Worm (Caenorhabditis elegans): ENCODE data around the gene daf-5.

The daf-5 gene

DNA sequence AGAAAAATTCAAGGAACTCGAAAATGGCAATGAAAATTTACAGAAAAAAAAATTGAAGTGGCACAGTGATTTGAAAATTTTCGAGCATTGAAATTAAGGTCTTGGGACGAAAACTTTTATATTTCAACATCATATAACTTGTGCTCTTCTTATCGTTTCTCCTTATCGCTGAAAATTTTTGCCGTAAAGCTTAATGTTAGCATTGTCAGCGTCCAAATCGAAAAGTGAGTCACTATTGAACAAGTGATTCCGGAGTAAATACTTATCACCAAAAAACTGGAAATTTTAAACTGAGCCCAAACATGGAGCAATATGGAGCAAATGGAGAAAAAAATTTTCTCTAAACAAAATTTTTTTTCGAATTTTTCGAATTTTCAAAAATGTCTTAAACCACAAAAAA is 3.6 kb upstream of the daf-5 start:
- no peak for TF ChIP-seq klf-2 (GFP tag; conservative IDR thresholded peaks at IDR 0.05)
- no peak for TF ChIP-seq tab-1 (GFP tag; IDR thresholded peaks at IDR 0.05)
- TF ChIP-seq cog-1 (tag; optimal IDR thresholded peaks at IDR 0.05) = no peak
- no peak for TF ChIP-seq ref-1 (GFP tag; conservative IDR thresholded peaks at IDR 0.05)
- no peak for TF ChIP-seq flt-1 (GFP tag; IDR thresholded peaks at IDR 0.05)
- no peak for TF ChIP-seq ztf-29 (GFP tag; IDR thresholded peaks at IDR 0.05)
- no peak for TF ChIP-seq ztf-23 (GFP tag; IDR thresholded peaks at IDR 0.05)
- TF ChIP-seq T22C8.4 (GFP tag; IDR thresholded peaks at IDR 0.05) = no peak

DNA sequence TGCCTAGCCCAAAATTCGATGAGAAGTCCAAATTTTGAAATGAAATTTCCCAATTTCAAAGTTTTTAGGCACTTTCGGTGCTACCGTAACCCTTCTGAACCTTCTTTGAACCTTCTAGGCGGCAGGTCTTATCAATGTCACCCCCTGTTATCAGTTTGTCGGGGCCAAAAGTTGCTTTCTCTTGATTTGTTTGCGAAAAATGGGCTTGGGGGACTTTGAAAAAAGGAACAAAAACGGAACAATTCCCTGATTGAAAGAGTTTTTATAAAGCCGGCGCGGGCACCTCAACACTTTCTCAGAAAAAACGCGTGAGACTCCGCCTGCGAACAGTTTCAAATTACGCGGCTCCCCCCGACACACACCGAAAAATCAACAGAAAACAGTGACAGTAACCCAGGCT is 1.0 kb upstream of the daf-5 start:
- no peak for TF ChIP-seq ztf-29 (GFP tag; IDR thresholded peaks at IDR 0.05)
- no peak for TF ChIP-seq tab-1 (GFP tag; IDR thresholded peaks at IDR 0.05)
- TF ChIP-seq med-1 (GFP tag; optimal IDR thresholded peaks at IDR 0.05; ENCODE audit: insufficient read depth) = no peak
- TF ChIP-seq ztf-23 (GFP tag; IDR thresholded peaks at IDR 0.05) = no peak
- no peak for TF ChIP-seq klf-2 (GFP tag; conservative IDR thresholded peaks at IDR 0.05)
- TF ChIP-seq flt-1 (GFP tag; IDR thresholded peaks at IDR 0.05) = no peak

DNA sequence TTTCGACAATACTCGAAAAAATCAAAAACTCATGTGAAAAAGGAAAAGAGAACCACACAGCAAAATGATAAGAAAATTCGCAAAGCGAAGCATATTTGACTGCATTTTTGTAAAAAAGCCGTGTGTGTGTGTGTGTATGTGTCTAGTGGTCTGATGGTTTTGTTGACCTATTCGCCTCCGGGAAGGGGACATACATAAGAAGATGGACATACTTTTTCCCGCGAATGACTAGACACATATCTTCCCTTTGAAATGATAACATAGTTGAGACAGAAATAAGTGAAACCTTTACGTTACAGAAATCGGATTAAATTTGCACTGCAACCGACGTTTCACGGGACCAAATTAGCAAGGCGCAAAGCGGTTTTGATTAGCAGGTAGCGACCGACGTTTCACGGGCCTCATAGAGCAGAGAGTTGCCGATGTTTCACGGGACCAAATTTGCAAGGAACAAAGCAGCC is 600 bp downstream of the daf-5 start:
- no peak for TF ChIP-seq med-1 (GFP tag; optimal IDR thresholded peaks at IDR 0.05; ENCODE audit: insufficient read depth)
- TF ChIP-seq ztf-23 (GFP tag; IDR thresholded peaks at IDR 0.05) = no peak
- TF ChIP-seq ztf-29 (GFP tag; IDR thresholded peaks at IDR 0.05) = no peak
- no peak for TF ChIP-seq flt-1 (GFP tag; IDR thresholded peaks at IDR 0.05)
- TF ChIP-seq tab-1 (GFP tag; IDR thresholded peaks at IDR 0.05) = no peak
- no peak for TF ChIP-seq T22C8.4 (GFP tag; IDR thresholded peaks at IDR 0.05)
- no peak for TF ChIP-seq cog-1 (tag; optimal IDR thresholded peaks at IDR 0.05)
- no peak for TF ChIP-seq klf-2 (GFP tag; conservative IDR thresholded peaks at IDR 0.05)
- no peak for TF ChIP-seq ref-1 (GFP tag; conservative IDR thresholded peaks at IDR 0.05)

DNA sequence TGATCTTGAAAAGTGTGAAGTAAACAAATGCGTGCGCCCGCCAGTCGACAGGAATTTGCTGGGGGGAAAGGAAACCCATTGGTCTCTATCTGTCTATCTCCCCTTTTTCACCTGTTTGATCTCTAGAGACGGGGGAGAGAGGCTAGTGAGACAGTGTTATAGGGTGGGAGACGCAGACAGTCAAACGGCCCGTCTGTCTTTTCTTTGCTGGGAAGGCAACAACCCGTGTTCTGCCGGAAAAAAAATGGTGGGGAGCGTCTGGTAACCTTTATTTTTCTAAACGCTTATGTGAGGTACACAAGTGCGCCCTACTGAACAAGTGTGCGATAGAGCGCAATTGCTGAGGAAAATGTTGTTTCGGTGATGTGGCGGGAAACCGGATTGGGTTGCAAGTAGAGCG is 1.6 kb downstream of the daf-5 start:
- TF ChIP-seq tab-1 (GFP tag; IDR thresholded peaks at IDR 0.05) (no peak), cog-1 (tag; optimal IDR thresholded peaks at IDR 0.05) (no peak), ztf-29 (GFP tag; IDR thresholded peaks at IDR 0.05) (no peak), klf-2 (GFP tag; conservative IDR thresholded peaks at IDR 0.05) (no peak), ztf-23 (GFP tag; IDR thresholded peaks at IDR 0.05) (no peak), med-1 (GFP tag; optimal IDR thresholded peaks at IDR 0.05; ENCODE audit: insufficient read depth) (no peak), flt-1 (GFP tag; IDR thresholded peaks at IDR 0.05) (no peak), ref-1 (GFP tag; conservative IDR thresholded peaks at IDR 0.05) (no peak), T22C8.4 (GFP tag; IDR thresholded peaks at IDR 0.05) (no peak)

DNA sequence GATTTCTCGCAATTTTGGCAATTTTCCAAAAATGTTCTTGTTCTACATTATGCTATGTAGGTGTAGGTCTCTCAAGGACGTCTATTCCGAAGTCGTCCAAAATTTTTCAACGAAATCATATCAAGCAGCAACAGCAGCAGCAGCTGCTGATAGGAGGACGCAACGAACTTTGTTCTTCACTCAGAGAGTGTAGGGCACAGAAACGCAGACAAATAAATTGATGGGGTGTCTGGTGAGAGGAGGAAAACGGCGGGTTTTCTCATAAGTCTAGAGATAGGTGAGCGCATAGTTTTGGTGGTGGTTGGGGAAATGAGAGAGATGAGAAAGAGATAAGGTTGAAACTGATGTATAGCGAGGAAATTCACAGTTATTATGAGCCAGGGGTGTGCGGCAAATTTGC is 3.0 kb downstream of the daf-5 start:
- TF ChIP-seq T22C8.4 (GFP tag; IDR thresholded peaks at IDR 0.05) (no peak), tab-1 (GFP tag; IDR thresholded peaks at IDR 0.05) (no peak), ztf-29 (GFP tag; IDR thresholded peaks at IDR 0.05) (no peak), flt-1 (GFP tag; IDR thresholded peaks at IDR 0.05) (no peak), cog-1 (tag; optimal IDR thresholded peaks at IDR 0.05) (no peak), ref-1 (GFP tag; conservative IDR thresholded peaks at IDR 0.05) (no peak), ztf-23 (GFP tag; IDR thresholded peaks at IDR 0.05) (no peak), klf-2 (GFP tag; conservative IDR thresholded peaks at IDR 0.05) (no peak), med-1 (GFP tag; optimal IDR thresholded peaks at IDR 0.05; ENCODE audit: insufficient read depth) (no peak)

- TF ChIP-seq ref-1 (GFP tag; conservative IDR thresholded peaks at IDR 0.05) (no peak), flt-1 (GFP tag; IDR thresholded peaks at IDR 0.05) (0 out of 2 replicates have a peak, but pooled peaks have one; percentile 57)
Measured at ce11 chrII:14046491-14046890, 5.6 kb downstream of the daf-5 start.

DNA sequence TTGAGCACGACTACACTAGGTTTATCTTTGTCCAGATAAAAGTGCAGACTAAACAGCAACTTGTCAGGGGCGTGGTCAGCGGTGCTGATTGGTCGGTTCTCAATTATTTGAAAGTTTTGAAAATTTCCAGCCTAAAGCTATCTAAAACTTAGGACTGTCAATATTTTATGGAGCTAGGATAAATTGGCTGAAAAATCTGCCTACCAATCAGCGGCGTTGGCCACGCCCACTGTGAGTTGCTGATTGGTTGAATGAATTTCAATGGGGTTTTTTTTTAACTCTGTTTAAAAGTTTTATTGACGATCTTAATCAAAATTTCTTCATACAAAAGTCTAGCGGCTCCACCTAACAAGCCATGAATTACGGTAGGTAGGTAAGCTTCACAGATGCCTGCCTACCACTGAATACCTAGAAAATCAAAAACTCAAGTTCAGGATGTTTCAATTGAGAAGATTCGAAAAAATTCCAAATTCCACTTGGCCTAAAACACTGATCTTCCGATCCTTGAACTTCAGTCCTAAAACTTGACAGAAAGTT is 6.1 kb downstream of the daf-5 start:
- TF ChIP-seq klf-2 (GFP tag; conservative IDR thresholded peaks at IDR 0.05) (no peak), med-1 (GFP tag; optimal IDR thresholded peaks at IDR 0.05; ENCODE audit: insufficient read depth) (no peak), tab-1 (GFP tag; IDR thresholded peaks at IDR 0.05) (no peak), ztf-29 (GFP tag; IDR thresholded peaks at IDR 0.05) (no peak), flt-1 (GFP tag; IDR thresholded peaks at IDR 0.05) (no peak)

DNA sequence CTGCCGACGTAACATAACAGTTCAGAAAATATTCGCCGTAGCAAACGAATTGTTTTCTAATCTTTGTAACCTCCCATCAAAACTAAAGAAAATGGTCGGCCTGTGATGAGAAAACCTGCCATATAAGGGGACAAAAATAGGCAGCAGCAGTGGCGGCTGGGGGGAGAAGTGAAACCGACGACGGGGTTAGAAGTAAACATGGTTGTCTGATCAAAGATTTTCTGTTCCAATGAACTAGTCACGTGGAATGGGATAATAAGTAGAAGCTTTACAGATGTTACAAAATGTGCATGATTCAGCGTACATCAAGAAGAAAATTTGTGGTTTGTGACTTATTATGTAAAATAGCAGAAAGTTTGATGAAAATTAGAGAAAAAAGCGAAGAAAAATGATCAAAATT is 6.9 kb downstream of the daf-5 start:
- TF ChIP-seq med-1 (GFP tag; optimal IDR thresholded peaks at IDR 0.05; ENCODE audit: insufficient read depth) (no peak), T22C8.4 (GFP tag; IDR thresholded peaks at IDR 0.05) (no peak), ztf-29 (GFP tag; IDR thresholded peaks at IDR 0.05) (no peak), cog-1 (tag; optimal IDR thresholded peaks at IDR 0.05) (no peak), flt-1 (GFP tag; IDR thresholded peaks at IDR 0.05) (no peak), tab-1 (GFP tag; IDR thresholded peaks at IDR 0.05) (no peak), ref-1 (GFP tag; conservative IDR thresholded peaks at IDR 0.05) (no peak), klf-2 (GFP tag; conservative IDR thresholded peaks at IDR 0.05) (no peak), ztf-23 (GFP tag; IDR thresholded peaks at IDR 0.05) (no peak)

ce11 chrII:14044199-14044598 is 7.9 kb downstream of the daf-5 start:
- TF ChIP-seq flt-1 (GFP tag; IDR thresholded peaks at IDR 0.05) = 0 out of 2 replicates have a peak, but pooled peaks have one; percentile 17
- TF ChIP-seq tab-1 (GFP tag; IDR thresholded peaks at IDR 0.05) = no peak

ce11 chrII:14042836-14043604 is 9.1 kb downstream of the daf-5 start:
- TF ChIP-seq flt-1 (GFP tag; IDR thresholded peaks at IDR 0.05) = no peak
- 0 out of 2 replicates have a peak, but pooled peaks have one; percentile 38 for TF ChIP-seq tab-1 (GFP tag; IDR thresholded peaks at IDR 0.05)
